Worm (Caenorhabditis elegans): ENCODE results near the gene T26C5.4.

T26C5.4 gene

ce11 chrII:9284358-9285170, 34.2 kb upstream of the T26C5.4 start (continued):
- TF ChIP-seq xnd-1 (tag; optimal IDR thresholded peaks at IDR 0.05) (no peak), die-1 (tag; optimal IDR thresholded peaks at IDR 0.05) (no peak), mel-28 (tag; optimal IDR thresholded peaks at IDR 0.05; ENCODE audit: borderline replicate concordance) (no peak), K11D2.4 (GFP tag; IDR thresholded peaks at IDR 0.05) (0 out of 2 replicates have a peak, but pooled peaks have one; percentile 19), ceh-79 (tag; optimal IDR thresholded peaks at IDR 0.05) (no peak), zfh-2 (GFP tag; conservative IDR thresholded peaks at IDR 0.05) (0 out of 2 replicates have a peak, but pooled peaks have one; percentile 43), cebp-1 (GFP tag; IDR thresholded peaks at IDR 0.05) (no peak), cebp-1 (tag; optimal IDR thresholded peaks at IDR 0.05) (no peak), hlh-12 (tag; optimal IDR thresholded peaks at IDR 0.05) (no peak), ztf-26 (tag; optimal IDR thresholded peaks at IDR 0.05) (no peak), T26A5.8 (tag; optimal IDR thresholded peaks at IDR 0.05) (no peak), madf-10 (tag; optimal IDR thresholded peaks at IDR 0.05) (peak; percentile 64), let-607 (tag; optimal IDR thresholded peaks at IDR 0.05) (no peak), aptf-3 (GFP tag; IDR thresholded peaks at IDR 0.05) (no peak), F22D6.2 (tag; optimal IDR thresholded peaks at IDR 0.05) (no peak), gei-17 (GFP tag; optimal IDR thresholded peaks at IDR 0.05) (no peak), ekl-4 (GFP tag; IDR thresholded peaks at IDR 0.05) (no peak)

- TF ChIP-seq ztf-25 (GFP tag; IDR thresholded peaks at IDR 0.05) (no peak), athp-1 (tag; optimal IDR thresholded peaks at IDR 0.05) (no peak), C17E4.6 (GFP tag; IDR thresholded peaks at IDR 0.05) (no peak), hsf-1 (GFP tag; IDR thresholded peaks at IDR 0.05) (no peak), attf-5 (GFP tag; optimal IDR thresholded peaks at IDR 0.05) (peak; percentile 54), Y79H2A.3 (GFP tag; conservative IDR thresholded peaks at IDR 0.05) (no peak), ama-1 (optimal IDR thresholded peaks at IDR 0.05) (peak; percentile 42), ama-1 (GFP tag; optimal IDR thresholded peaks at IDR 0.05) (no peak), ceh-100 (GFP tag; IDR thresholded peaks at IDR 0.05) (no peak), pbrm-1 (GFP tag; IDR thresholded peaks at IDR 0.05) (peak; percentile 45; the same call in 1 of the 2 replicates), attf-3 (GFP tag; conservative IDR thresholded peaks at IDR 0.05) (no peak), lag-1 (GFP tag; IDR thresholded peaks at IDR 0.05) (no peak), somi-1 (GFP tag; optimal IDR thresholded peaks at IDR 0.05) (peak; percentile 68), bed-2 (GFP tag; IDR thresholded peaks at IDR 0.05) (no peak), mel-28 (tag; optimal IDR thresholded peaks at IDR 0.05; ENCODE audit: borderline replicate concordance) (no peak), tlf-1 (GFP tag; optimal IDR thresholded peaks at IDR 0.05) (peak; percentile 41), nhr-120 (GFP tag; IDR thresholded peaks at IDR 0.05) (no peak), ekl-4 (GFP tag; IDR thresholded peaks at IDR 0.05) (no peak), lin-26 (GFP tag; IDR thresholded peaks at IDR 0.05) (no peak), ztf-28 (GFP tag; IDR thresholded peaks at IDR 0.05) (no peak), F23B12.7 (tag; optimal IDR thresholded peaks at IDR 0.05; ENCODE audit: insufficient read depth) (no peak), egl-18 (GFP tag; IDR thresholded peaks at IDR 0.05) (no peak), madf-6 (GFP tag; IDR thresholded peaks at IDR 0.05) (no peak), rcor-1 (GFP tag; IDR thresholded peaks at IDR 0.05) (no peak), cebp-2 (GFP tag; IDR thresholded peaks at IDR 0.05) (no peak), madf-8 (GFP tag; conservative IDR thresholded peaks at IDR 0.05) (no peak), F22D6.2 (tag; optimal IDR thresholded peaks at IDR 0.05) (peak; percentile 36), ZK185.1 (tag; optimal IDR thresholded peaks at IDR 0.05; ENCODE audit: poor library complexity, severe bottlenecking) (no peak), xnd-1 (tag; optimal IDR thresholded peaks at IDR 0.05) (no peak), aptf-2 (GFP tag; conservative IDR thresholded peaks at IDR 0.05) (no peak), mcd-1 (GFP tag; IDR thresholded peaks at IDR 0.05) (no peak), D2030.7 (GFP tag; IDR thresholded peaks at IDR 0.05) (no peak), lsl-1 (GFP tag; optimal IDR thresholded peaks at IDR 0.05) (no peak)
These were observed 33.5 kb upstream of the T26C5.4 start for ce11 chrII:9283668-9284357.
